Fruit fly (Drosophila melanogaster) whole organism, prepupa: ENCODE data around the gene Ork1.

ENCODE experiments used
- Blimp-1 ChIP-seq: fragments of 200-800 bp; sonication (Bioruptor generic); optimal IDR thresholded peaks from 3 replicates; lab custom pipeline; 2017; ENCODE audit warnings: missing biosample characterization, missing genetic modification characterization, mild to moderate bottlenecking, moderate library complexity, missing genetic modification reagents
- CG10631 ChIP-seq: fragments of 200-800 bp; sonication (Bioruptor generic); optimal IDR thresholded peaks from 2 replicates; lab custom pipeline; 2016; ENCODE audit warnings: missing biosample characterization, missing genetic modification characterization
- CG10669 ChIP-seq: fragments of 200-800 bp; sonication (Bioruptor generic); optimal IDR thresholded peaks from 3 replicates; lab custom pipeline; 2018; ENCODE audit warnings: missing biosample characterization, mild to moderate bottlenecking, missing genetic modification characterization, moderate library complexity
- CG11294 ChIP-seq: fragments of 200-800 bp; sonication (Bioruptor generic); IDR thresholded peaks from 2 replicates; pipeline ENCODE4 v1.3.6; 2022; ENCODE audit warnings: missing biosample characterization, missing genetic modification characterization
- CG11762 ChIP-seq: fragments of 200-800 bp; sonication (Bioruptor generic); optimal IDR thresholded peaks from 3 replicates; lab custom pipeline; 2016; ENCODE audit warnings: missing biosample characterization, missing genetic modification characterization; ENCODE audit not compliant: insufficient read depth
- CG11902 ChIP-seq: fragments of 200-800 bp; sonication (Bioruptor generic); optimal IDR thresholded peaks from 3 replicates; lab custom pipeline; 2016; ENCODE audit warnings: missing biosample characterization, missing genetic modification characterization
- CG15336 ChIP-seq: fragments of 200-800 bp; sonication (Bioruptor generic); IDR thresholded peaks from 2 replicates; pipeline ENCODE4 v1.3.6; 2022; ENCODE audit warnings: missing biosample characterization, missing genetic modification characterization
- CG16779 ChIP-seq: fragments of 200-800 bp; sonication (Bioruptor generic); optimal IDR thresholded peaks from 3 replicates; lab custom pipeline; 2017; ENCODE audit warnings: missing biosample characterization, mild to moderate bottlenecking, missing genetic modification characterization
- CG3032 ChIP-seq: fragments of 200-800 bp; optimal IDR thresholded peaks from 2 replicates; lab custom pipeline; 2019; ENCODE audit warnings: missing biosample characterization, mild to moderate bottlenecking, missing genetic modification characterization, moderate library complexity
- CG34406 ChIP-seq: fragments of 200-800 bp; sonication (Bioruptor generic); optimal IDR thresholded peaks from 3 replicates; lab custom pipeline; 2016; ENCODE audit warnings: missing biosample characterization, missing genetic modification characterization
- CG4318 ChIP-seq: fragments of 200-800 bp; sonication (Bioruptor generic); optimal IDR thresholded peaks from 3 replicates; lab custom pipeline; 2017; ENCODE audit warnings: missing biosample characterization, mild to moderate bottlenecking, missing genetic modification characterization
- CG6163 ChIP-seq: fragments of 200-800 bp; sonication (Bioruptor generic); IDR thresholded peaks from 3 replicates; pipeline ENCODE4 v1.3.6; 2022; ENCODE audit warnings: missing biosample characterization, missing genetic modification characterization
- CG6792 ChIP-seq: fragments of 200-800 bp; sonication (Bioruptor generic); optimal IDR thresholded peaks from 3 replicates; lab custom pipeline; 2016; ENCODE audit warnings: missing biosample characterization, missing genetic modification characterization
- CG6808 ChIP-seq: fragments of 200-800 bp; sonication (Bioruptor generic); optimal IDR thresholded peaks from 3 replicates; lab custom pipeline; 2017; ENCODE audit warnings: missing biosample characterization, missing genetic modification characterization, mild to moderate bottlenecking, moderate library complexity, missing genetic modification reagents
- CG6854 ChIP-seq: fragments of 200-800 bp; sonication (Bioruptor generic); optimal IDR thresholded peaks from 2 replicates; lab custom pipeline; 2017; ENCODE audit warnings: missing biosample characterization, mild to moderate bottlenecking, missing genetic modification characterization
- CG8319 ChIP-seq: fragments of 200-800 bp; sonication (Bioruptor generic); optimal IDR thresholded peaks from 3 replicates; lab custom pipeline; 2016; ENCODE audit warnings: missing biosample characterization, missing genetic modification characterization
- CG8632 ChIP-seq: fragments of 200-800 bp; sonication (Bioruptor generic); optimal IDR thresholded peaks from 3 replicates; lab custom pipeline; 2016; ENCODE audit warnings: missing biosample characterization, missing genetic modification characterization
- Eip75B ChIP-seq: fragments of 200-800 bp; sonication (Bioruptor generic); optimal IDR thresholded peaks from 3 replicates; lab custom pipeline; 2016; ENCODE audit warnings: missing biosample characterization, missing genetic modification characterization
- Eip78C ChIP-seq: fragments of 200-800 bp; sonication (Bioruptor generic); peaks from one replicate; lab custom pipeline; 2016; ENCODE audit warnings: missing biosample characterization, missing genetic modification characterization
- Eip93F ChIP-seq: fragments of 200-800 bp; sonication (Bioruptor generic); optimal IDR thresholded peaks from 2 replicates; lab custom pipeline; 2016; ENCODE audit warnings: missing biosample characterization, mild to moderate bottlenecking, missing genetic modification characterization
- Ets96B ChIP-seq: fragments of 200-800 bp; optimal IDR thresholded peaks from 2 replicates; lab custom pipeline; 2019; ENCODE audit warnings: missing biosample characterization, mild to moderate bottlenecking, missing genetic modification characterization, moderate library complexity
- Hr39 ChIP-seq: fragments of 200-800 bp; sonication (Bioruptor generic); optimal IDR thresholded peaks from 2 replicates; lab custom pipeline; 2016; ENCODE audit warnings: missing biosample characterization, missing genetic modification characterization
- Met ChIP-seq: fragments of 200-800 bp; sonication (Bioruptor generic); optimal IDR thresholded peaks from 3 replicates; lab custom pipeline; 2016; ENCODE audit warnings: missing biosample characterization, missing genetic modification characterization
- Sox14 ChIP-seq: fragments of 200-800 bp; sonication (Bioruptor generic); optimal IDR thresholded peaks from 3 replicates; lab custom pipeline; 2016; ENCODE audit warnings: missing biosample characterization, missing genetic modification characterization
- achi ChIP-seq: fragments of 200-800 bp; sonication (Bioruptor generic); optimal IDR thresholded peaks from 3 replicates; lab custom pipeline; 2016; ENCODE audit warnings: missing biosample characterization, missing genetic modification characterization
- acj6 ChIP-seq: fragments of 200-800 bp; sonication (Bioruptor generic); optimal IDR thresholded peaks from 3 replicates; lab custom pipeline; 2016; ENCODE audit warnings: missing biosample characterization, missing genetic modification characterization
- cyc ChIP-seq: fragments of 200-800 bp; sonication (Bioruptor generic); optimal IDR thresholded peaks from 3 replicates; lab custom pipeline; 2016; ENCODE audit warnings: missing biosample characterization, missing genetic modification characterization
- dsx ChIP-seq: fragments of 200-800 bp; optimal IDR thresholded peaks from 3 replicates; lab custom pipeline; 2019; ENCODE audit warnings: missing biosample characterization, mild to moderate bottlenecking, missing genetic modification characterization, moderate library complexity; ENCODE audit not compliant: poor library complexity, severe bottlenecking
- eg ChIP-seq: fragments of 200-800 bp; sonication (Bioruptor generic); IDR thresholded peaks from 3 replicates; pipeline ENCODE4 v1.3.6; 2022; ENCODE audit warnings: missing biosample characterization, missing genetic modification characterization
- esn ChIP-seq: fragments of 200-800 bp; sonication (Bioruptor generic); optimal IDR thresholded peaks from 2 replicates; lab custom pipeline; 2016; ENCODE audit warnings: missing biosample characterization, mild to moderate bottlenecking, missing genetic modification characterization, moderate library complexity
- fd59A ChIP-seq: fragments of 200-800 bp; sonication (Bioruptor generic); optimal IDR thresholded peaks from 2 replicates; lab custom pipeline; 2017; ENCODE audit warnings: missing biosample characterization, mild to moderate bottlenecking, missing genetic modification characterization, missing genetic modification reagents
- fd85E ChIP-seq: fragments of 200-800 bp; sonication (Bioruptor generic); optimal IDR thresholded peaks from 3 replicates; lab custom pipeline; 2016; ENCODE audit warnings: missing biosample characterization, missing genetic modification characterization
- fkh ChIP-seq: fragments of 200-800 bp; sonication (Bioruptor generic); optimal IDR thresholded peaks from 3 replicates; lab custom pipeline; 2017; ENCODE audit warnings: missing biosample characterization, mild to moderate bottlenecking, missing genetic modification characterization, moderate library complexity
- lz ChIP-seq: fragments of 200-800 bp; sonication (Bioruptor generic); optimal IDR thresholded peaks from 3 replicates; lab custom pipeline; 2016; ENCODE audit warnings: missing biosample characterization, missing genetic modification characterization
- net ChIP-seq: fragments of 200-800 bp; sonication (Bioruptor generic); optimal IDR thresholded peaks from 3 replicates; lab custom pipeline; 2016; ENCODE audit warnings: missing biosample characterization, missing genetic modification characterization
- pdm3 ChIP-seq: fragments of 200-800 bp; sonication (Bioruptor generic); optimal IDR thresholded peaks from 3 replicates; lab custom pipeline; 2016; ENCODE audit warnings: missing biosample characterization, missing genetic modification characterization
- salr ChIP-seq, 2 experiments: fragments of 200-800 bp; sonication (Bioruptor generic); optimal IDR thresholded peaks; 3 replicates each; lab custom pipeline; 2016 to 2018; ENCODE audit warnings: missing biosample characterization in 2 of 2, missing genetic modification characterization in 2 of 2, mild to moderate bottlenecking in 1 of 2
- ss ChIP-seq, 2 experiments: fragments of 200-800 bp; sonication (Bioruptor generic); optimal IDR thresholded peaks; 2 replicates in 1 of 2; 3 replicates in 1 of 2; lab custom pipeline; 2017 to 2018; ENCODE audit warnings: mild to moderate bottlenecking in 2 of 2, missing biosample characterization in 2 of 2, missing genetic modification characterization in 2 of 2, moderate library complexity in 1 of 2
- svp ChIP-seq: fragments of 200-800 bp; sonication (Bioruptor generic); peaks from one replicate; lab custom pipeline; 2016; ENCODE audit warnings: missing biosample characterization, missing genetic modification characterization
- topi ChIP-seq: fragments of 200-800 bp; sonication (Bioruptor generic); optimal IDR thresholded peaks from 3 replicates; lab custom pipeline; 2016; ENCODE audit warnings: missing biosample characterization, missing genetic modification characterization
- vri ChIP-seq: fragments of 200-800 bp; sonication (Bioruptor generic); optimal IDR thresholded peaks from 3 replicates; lab custom pipeline; 2016; ENCODE audit warnings: missing biosample characterization, mild to moderate bottlenecking, missing genetic modification characterization

Gene Ork1

dm6 chrX:10927110-10927509 is 36.1 kb upstream of the Ork1 start, which contains the start of gene CG2145 (continued):
- TF ChIP-seq Sox14 (GFP tag; lab: Kevin White, UChicago): no peak
- TF ChIP-seq Hr39 (GFP tag; lab: Kevin White, UChicago): peak; percentile 13
- TF ChIP-seq fd85E (GFP tag; lab: Kevin White, UChicago): peak; percentile 87
- TF ChIP-seq CG34406 (GFP tag; lab: Kevin White, UChicago): peak; percentile 1
- TF ChIP-seq fd59A: no peak
- TF ChIP-seq CG6854 (GFP tag; lab: Kevin White, UChicago): peak; percentile 53
- TF ChIP-seq CG11762: no peak
- no peak for TF ChIP-seq CG6808 (GFP tag; lab: Kevin White, UChicago)
- no peak for TF ChIP-seq CG11902 (GFP tag; lab: Kevin White, UChicago)
- TF ChIP-seq CG4318 (GFP tag; lab: Kevin White, UChicago): no peak
- peak; percentile 74; the same call in 1 of the 3 replicates for TF ChIP-seq eg
- TF ChIP-seq Eip75B: peak; percentile 26
- peak; percentile 48 for TF ChIP-seq pdm3 (GFP tag; lab: Kevin White, UChicago)
- TF ChIP-seq topi (GFP tag; lab: Kevin White, UChicago): peak; percentile 56
- no peak for TF ChIP-seq fkh
- TF ChIP-seq CG8319 (GFP tag; lab: Kevin White, UChicago): no peak
- peak; percentile 19 for TF ChIP-seq cyc (GFP tag; lab: Kevin White, UChicago)
- TF ChIP-seq Met: peak; percentile 41
- TF ChIP-seq CG11294 (GFP tag; lab: Robert Waterston, UW): no peak; the same call in 1 of the 2 replicates
- no peak for TF ChIP-seq achi (GFP tag; lab: Kevin White, UChicago)
- TF ChIP-seq Blimp-1 (GFP tag; lab: Kevin White, UChicago): no peak
- peak; percentile 71 for TF ChIP-seq Eip78C
- peak; percentile 23 for TF ChIP-seq CG10669
- TF ChIP-seq CG15336 (GFP tag; lab: Robert Waterston, UW): peak; percentile 41; the same call in 1 of the 2 replicates

dm6 chrX:10926245-10926644 is 35.2 kb upstream of the Ork1 start:
- TF ChIP-seq Met (no peak), svp (peak; percentile 77), vri (GFP tag; lab: Kevin White, UChicago) (peak; percentile 14)

DNA sequence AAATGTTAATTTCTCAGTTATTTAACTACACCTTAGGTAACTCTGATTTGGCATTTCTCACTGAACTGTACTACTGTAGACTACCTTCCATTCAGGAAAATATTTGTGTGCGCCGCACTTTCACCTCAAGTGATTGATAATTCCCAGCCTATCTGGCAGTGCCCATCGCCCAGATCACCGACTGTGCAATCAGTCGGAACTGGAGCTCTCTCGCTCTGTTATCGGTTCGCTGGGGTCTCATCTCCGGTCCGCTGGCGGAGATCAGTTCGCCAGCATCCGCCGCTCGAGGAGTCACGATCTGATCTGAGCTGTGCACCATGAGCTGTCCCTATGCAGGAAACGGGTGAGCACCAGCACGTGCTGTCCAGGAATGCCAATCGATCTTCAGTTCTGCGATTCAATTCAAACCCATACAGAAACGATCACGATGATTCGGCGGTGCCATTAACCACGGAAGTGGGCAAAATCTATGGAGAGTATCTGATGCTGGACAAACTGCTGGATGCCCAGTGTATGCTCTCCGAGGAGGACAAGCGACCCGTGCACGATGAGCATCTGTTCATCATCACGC is 32.7 kb upstream of the Ork1 start, which contains the start of gene v:
Gene v, plus strand, starts transcription at position 262 of the 571 bp plus-strand sequence.
- no peak for TF ChIP-seq Eip93F (GFP tag; lab: Kevin White, UChicago)
- TF ChIP-seq svp: peak; percentile 97
- TF ChIP-seq Eip75B: no peak

- TF ChIP-seq svp (no peak), fd59A (no peak), fd85E (GFP tag; lab: Kevin White, UChicago) (no peak), acj6 (no peak), CG11762 (no peak)
Measured at dm6 chrX:10922178-10922577, 31.1 kb upstream of the Ork1 start.

DNA sequence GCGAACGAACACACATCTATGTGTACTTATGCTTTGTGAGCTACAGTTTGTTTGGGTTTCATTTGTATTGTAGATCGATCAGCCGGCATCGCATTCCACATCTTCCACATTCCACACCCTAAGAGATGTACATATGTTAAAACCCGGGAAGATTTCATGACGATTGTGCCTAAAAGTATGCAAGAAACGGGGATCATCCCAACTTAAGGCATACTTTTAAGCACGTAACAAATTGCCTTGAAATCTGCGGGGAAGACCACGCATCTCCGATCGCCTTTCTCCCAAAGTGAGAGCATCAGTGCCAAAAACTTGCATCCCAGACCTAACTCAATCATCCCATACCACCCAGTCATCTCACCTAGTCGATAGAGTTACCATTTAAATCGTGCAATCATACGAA is 30.6 kb upstream of the Ork1 start:
- TF ChIP-seq Eip75B (no peak), fkh (peak; percentile 7), vri (GFP tag; lab: Kevin White, UChicago) (no peak), CG6163 (no peak), CG3032 (no peak), esn (GFP tag; lab: Kevin White, UChicago) (no peak)

DNA sequence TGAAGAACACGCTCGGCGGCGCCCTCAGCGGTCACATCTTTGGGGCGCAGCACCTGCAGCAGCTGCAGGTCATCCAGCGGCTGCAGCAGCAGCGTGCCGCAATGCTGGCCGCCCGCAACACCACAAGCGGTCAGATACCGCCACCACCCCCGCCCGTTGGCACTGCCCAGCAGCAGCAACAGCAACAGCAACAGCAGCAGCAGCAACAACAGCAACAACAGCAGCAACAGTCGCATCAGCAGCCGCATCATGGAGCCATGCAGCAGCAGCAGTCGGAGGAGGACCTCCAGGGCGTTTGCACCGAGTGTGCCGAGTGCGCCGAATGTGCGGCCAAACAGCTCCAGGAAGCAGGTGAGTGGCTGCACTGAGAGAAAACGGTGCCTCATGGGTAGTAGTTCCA is 21.5 kb upstream of the Ork1 start:
- TF ChIP-seq lz (GFP tag; lab: Kevin White, UChicago): no peak
- no peak for TF ChIP-seq fkh
- TF ChIP-seq CG6792: no peak
- no peak for TF ChIP-seq CG10631 (GFP tag; lab: Kevin White, UChicago)
- no peak for TF ChIP-seq topi (GFP tag; lab: Kevin White, UChicago)
- TF ChIP-seq CG8632 (GFP tag; lab: Kevin White, UChicago): no peak
- no peak for TF ChIP-seq CG8319 (GFP tag; lab: Kevin White, UChicago)
- TF ChIP-seq net: no peak
- TF ChIP-seq Ets96B (tag; lab: Kevin White, UChicago): no peak
- no peak for TF ChIP-seq dsx
- TF ChIP-seq Sox14 (GFP tag; lab: Kevin White, UChicago): no peak
- TF ChIP-seq CG16779 (tag; lab: Kevin White, UChicago): no peak
- no peak for TF ChIP-seq Eip75B
- no peak for TF ChIP-seq salr (GFP tag; optimal IDR thresholded peaks at IDR 0.05; lab: Kevin White, UChicago)
- no peak for TF ChIP-seq achi (GFP tag; lab: Kevin White, UChicago)
- TF ChIP-seq ss (GFP tag; optimal IDR thresholded peaks at IDR 0.05; lab: Kevin White, UChicago): no peak
- TF ChIP-seq, all 60 proteins: peak for 0
